Worm (Caenorhabditis elegans): ENCODE data around the gene C24H11.2.
A peak's percentile ranks its signal among the peaks of the same experiment; 100 is the strongest.

Gene C24H11.2

ce11 chrIII:11780183-11780664, 11.9 kb downstream of the C24H11.2 start, which contains the start of gene C24H11.5:
Gene C24H11.5, plus strand, starts transcription at chrIII:11780233.
- TF ChIP-seq snpc-1.3 (tag; optimal IDR thresholded peaks at IDR 0.05; ENCODE audit: insufficient read depth) = no peak

- TF ChIP-seq egl-44 (GFP tag; IDR thresholded peaks at IDR 0.05) = no peak
- no peak for TF ChIP-seq F57C9.4 (tag; optimal IDR thresholded peaks at IDR 0.05)
- TF ChIP-seq die-1 (tag; optimal IDR thresholded peaks at IDR 0.05) = no peak
- TF ChIP-seq snpc-1.3 (tag; optimal IDR thresholded peaks at IDR 0.05; ENCODE audit: insufficient read depth) = no peak
- no peak for TF ChIP-seq T07F8.4 (tag; optimal IDR thresholded peaks at IDR 0.05)
- no peak for TF ChIP-seq F52B5.7 (tag; optimal IDR thresholded peaks at IDR 0.05)
These were observed 14.8 kb downstream of the C24H11.2 start, which contains the start of gene mdt-21 for ce11 chrIII:11777321-11777720. Gene mdt-21, plus strand, starts transcription at chrIII:11777621.

ce11 chrIII:11774508-11775000, 17.6 kb downstream of the C24H11.2 start, which contains the start of gene immp-1:
Gene immp-1, plus strand, starts transcription at chrIII:11774950.
- TF ChIP-seq mes-4 (tag; optimal IDR thresholded peaks at IDR 0.05) = no peak
- TF ChIP-seq F23B12.7 (tag; optimal IDR thresholded peaks at IDR 0.05; ENCODE audit: insufficient read depth) = peak; percentile 14
- TF ChIP-seq nhr-80 (tag; optimal IDR thresholded peaks at IDR 0.05) = no peak
- TF ChIP-seq pha-4 (tag; optimal IDR thresholded peaks at IDR 0.05) = no peak
- no peak for TF ChIP-seq lag-1 (GFP tag; IDR thresholded peaks at IDR 0.05)
- TF ChIP-seq madf-8 (GFP tag; conservative IDR thresholded peaks at IDR 0.05) = no peak
- TF ChIP-seq ztf-3 (GFP tag; optimal IDR thresholded peaks at IDR 0.05) = no peak
- no peak for TF ChIP-seq snpc-1.1 (tag; optimal IDR thresholded peaks at IDR 0.05; ENCODE audit: insufficient read depth)
- TF ChIP-seq rcor-1 (GFP tag; IDR thresholded peaks at IDR 0.05) = no peak
- no peak for TF ChIP-seq cebp-1 (GFP tag; IDR thresholded peaks at IDR 0.05)
- TF ChIP-seq cebp-1 (tag; optimal IDR thresholded peaks at IDR 0.05) = peak; percentile 82
- no peak for TF ChIP-seq F10E7.11 (tag; optimal IDR thresholded peaks at IDR 0.05)
- no peak for TF ChIP-seq somi-1 (GFP tag; optimal IDR thresholded peaks at IDR 0.05)
- TF ChIP-seq ztf-28 (GFP tag; IDR thresholded peaks at IDR 0.05) = no peak
- TF ChIP-seq F57C9.4 (tag; optimal IDR thresholded peaks at IDR 0.05) = no peak
- no peak for TF ChIP-seq attf-5 (GFP tag; optimal IDR thresholded peaks at IDR 0.05)
- no peak for TF ChIP-seq cebp-2 (GFP tag; IDR thresholded peaks at IDR 0.05)
- no peak for TF ChIP-seq hrde-1 (tag; optimal IDR thresholded peaks at IDR 0.05; ENCODE audit: borderline replicate concordance)
- TF ChIP-seq lin-35 (GFP tag; optimal IDR thresholded peaks at IDR 0.05) = peak in 1 of 3 experiments; percentile 27
- TF ChIP-seq unc-62 (GFP tag; optimal IDR thresholded peaks at IDR 0.05) = no peak
- no peak for TF ChIP-seq hmg-20 (GFP tag; IDR thresholded peaks at IDR 0.05)
- no peak for TF ChIP-seq madf-6 (GFP tag; IDR thresholded peaks at IDR 0.05)
- TF ChIP-seq mxl-1 (tag; optimal IDR thresholded peaks at IDR 0.05) = no peak
- no peak for TF ChIP-seq sea-2 (GFP tag; IDR thresholded peaks at IDR 0.05)
- TF ChIP-seq F49E8.2 (tag; optimal IDR thresholded peaks at IDR 0.05; ENCODE audit: insufficient read depth) = no peak
- peak; percentile 45 to 78 for TF ChIP-seq let-607 (tag; optimal IDR thresholded peaks at IDR 0.05)
- peak; percentile 11 for TF ChIP-seq lin-54 (GFP tag; optimal IDR thresholded peaks at IDR 0.05)
- TF ChIP-seq nhr-90 (tag; optimal IDR thresholded peaks at IDR 0.05) = no peak
- no peak for TF ChIP-seq mcd-1 (GFP tag; IDR thresholded peaks at IDR 0.05)
- no peak for TF ChIP-seq F33H1.4 (GFP tag; IDR thresholded peaks at IDR 0.05)
- TF ChIP-seq repo-1 (tag; optimal IDR thresholded peaks at IDR 0.05) = no peak
- no peak for TF ChIP-seq B0035.1 (tag; optimal IDR thresholded peaks at IDR 0.05)
- TF ChIP-seq sdz-38 (tag; optimal IDR thresholded peaks at IDR 0.05) = no peak
- TF ChIP-seq F39B2.1 (GFP tag; IDR thresholded peaks at IDR 0.05) = no peak
- no peak for TF ChIP-seq ccch-3 (GFP tag; optimal IDR thresholded peaks at IDR 0.05)
- TF ChIP-seq hmg-1.2 (GFP tag; IDR thresholded peaks at IDR 0.05) = no peak
- TF ChIP-seq snpc-1.3 (tag; optimal IDR thresholded peaks at IDR 0.05; ENCODE audit: insufficient read depth) = peak; percentile 33
- TF ChIP-seq ceh-27 (GFP tag; optimal IDR thresholded peaks at IDR 0.05) = no peak
- TF ChIP-seq T26A5.8 (tag; optimal IDR thresholded peaks at IDR 0.05) = no peak
- TF ChIP-seq egl-44 (GFP tag; IDR thresholded peaks at IDR 0.05) = no peak
